Fruit fly (Drosophila melanogaster): Measurements from ENCODE around the gene CG4440.

DNA sequence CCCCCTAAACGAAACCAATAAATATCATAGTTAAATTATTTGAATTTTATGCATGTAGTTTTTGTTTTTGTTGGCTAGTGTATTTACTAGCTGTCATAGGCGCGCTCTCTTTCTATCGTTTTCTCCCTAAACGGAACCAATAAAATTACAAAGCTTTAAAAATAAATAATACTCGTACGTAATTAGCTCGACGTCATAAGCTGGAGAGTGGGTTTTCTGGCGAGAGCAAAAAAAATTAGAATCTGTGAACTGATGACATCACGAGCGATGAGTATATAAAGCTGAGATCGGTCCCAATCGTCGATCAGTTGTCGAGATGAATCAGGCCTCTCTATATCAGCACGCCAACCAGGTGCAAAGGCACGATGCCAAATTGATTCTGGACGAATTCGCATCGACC, 35.9 kb downstream of the CG4440 start, which contains the start of gene jhamt:
- no peak for TF ChIP-seq fd96Ca (GFP tag; IDR thresholded peaks at IDR 0.05)
- no peak for TF ChIP-seq CG10348 (GFP tag; IDR thresholded peaks at IDR 0.05)
- TF ChIP-seq CG9948 (tag; optimal IDR thresholded peaks at IDR 0.05): no peak
- no peak for TF ChIP-seq CG17806 (tag; optimal IDR thresholded peaks at IDR 0.05)
- no peak for TF ChIP-seq CG13204 (GFP tag; optimal IDR thresholded peaks at IDR 0.05)
- TF ChIP-seq CG15710 (tag; optimal IDR thresholded peaks at IDR 0.05): no peak
- no peak for TF ChIP-seq Snoo (tag; optimal IDR thresholded peaks at IDR 0.05)
- no peak for TF ChIP-seq CG8301 (tag; optimal IDR thresholded peaks at IDR 0.05)
- TF ChIP-seq EcR (GFP tag; optimal IDR thresholded peaks at IDR 0.05): no peak
- no peak for TF ChIP-seq CG14655 (GFP tag; optimal IDR thresholded peaks at IDR 0.05)
- no peak for TF ChIP-seq CG32121 (GFP tag; IDR thresholded peaks at IDR 0.05)
- no peak for TF ChIP-seq Ets98B (GFP tag; IDR thresholded peaks at IDR 0.05)
